Fruit fly (Drosophila melanogaster): ENCODE results near the gene CG42819.

DNA sequence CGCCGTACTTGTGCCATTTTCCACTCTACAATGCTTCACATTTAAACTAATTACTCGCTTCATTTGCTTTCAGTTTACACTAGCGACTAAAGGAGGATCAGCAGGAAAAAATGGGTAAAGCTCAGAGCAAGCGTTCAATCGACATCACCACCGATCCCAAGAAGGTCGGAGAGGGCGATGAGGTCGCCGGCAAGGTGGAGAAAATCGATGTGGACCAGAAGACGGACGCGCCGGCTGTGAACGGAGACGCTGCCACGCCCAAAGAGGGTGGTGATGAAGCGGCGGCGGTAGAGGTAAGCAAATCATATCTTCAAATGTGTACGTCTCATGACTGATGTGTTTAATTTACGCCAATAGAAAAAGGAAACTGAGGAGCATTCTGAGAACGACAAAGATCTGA, 37.7 kb upstream of the CG42819 start:
- TF ChIP-seq CG8478 (optimal IDR thresholded peaks at IDR 0.05) (no peak), CTCF (optimal IDR thresholded peaks at IDR 0.05) (no peak)

Data from S2 (cell line).